Worm (Caenorhabditis elegans): ENCODE data around the gene hrde-1.

hrde-1 gene

ce11 chrIII:4152828-4153227 lies 23.1 kb downstream of the hrde-1 start:
- TF ChIP-seq elt-2 (tag; optimal IDR thresholded peaks at IDR 0.05) (no peak), R02D3.7 (tag; optimal IDR thresholded peaks at IDR 0.05) (no peak), ZK546.5 (tag; optimal IDR thresholded peaks at IDR 0.05) (no peak), ztf-11 (tag; optimal IDR thresholded peaks at IDR 0.05) (no peak), ama-1 (optimal IDR thresholded peaks at IDR 0.05) (peak; percentile 68)

DNA sequence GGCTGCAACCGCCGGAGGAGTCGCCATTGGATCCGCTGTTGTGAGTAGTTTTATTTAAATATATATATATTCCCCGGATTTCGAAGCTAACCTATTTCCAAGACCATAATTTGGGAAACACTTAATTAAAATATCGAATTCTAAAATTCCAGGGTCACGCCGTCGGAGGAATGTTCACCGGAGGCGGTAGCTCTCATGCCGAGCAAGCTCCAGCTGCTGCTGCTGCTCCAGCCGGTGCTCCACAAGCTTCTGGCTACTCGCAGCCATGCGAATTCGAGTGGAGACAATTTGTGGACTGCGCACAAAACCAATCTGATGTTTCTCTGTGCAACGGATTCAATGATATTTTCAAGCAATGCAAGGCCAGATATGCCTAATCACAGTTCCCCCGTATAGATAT lies 23.6 kb downstream of the hrde-1 start:
- TF ChIP-seq ZK546.5 (tag; optimal IDR thresholded peaks at IDR 0.05) (no peak), sea-2 (GFP tag; optimal IDR thresholded peaks at IDR 0.05) (no peak), mml-1 (tag; optimal IDR thresholded peaks at IDR 0.05) (no peak), lin-39 (tag; optimal IDR thresholded peaks at IDR 0.05) (no peak), nhr-77 (tag; optimal IDR thresholded peaks at IDR 0.05) (no peak)

DNA sequence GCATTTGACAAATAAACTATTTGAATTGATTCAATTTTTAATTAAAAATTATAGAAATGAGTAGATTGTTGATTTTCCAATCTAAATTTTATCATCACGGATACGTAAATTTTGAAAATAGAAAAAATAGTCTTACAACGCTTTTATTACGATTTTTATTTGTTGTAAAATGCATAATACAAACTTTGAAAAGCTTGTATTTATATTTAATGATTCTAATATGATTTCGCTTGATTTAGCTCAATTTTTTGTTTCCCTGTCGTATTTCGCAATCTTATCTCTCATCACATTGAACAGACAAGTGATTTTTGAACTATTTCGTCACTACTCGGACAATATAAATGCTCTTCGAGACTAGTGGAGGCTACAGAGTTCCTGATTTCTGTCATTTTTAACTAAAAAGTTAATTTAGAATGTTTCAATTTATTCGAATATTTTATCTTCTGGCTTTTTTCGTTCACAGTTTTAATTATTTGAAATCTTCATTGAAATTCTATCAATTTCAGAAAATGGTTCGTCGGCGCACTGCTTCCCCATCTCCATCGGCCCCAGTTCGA lies 24.3 kb downstream of the hrde-1 start, which contains the start of the genes wht-3 and har-1:
Gene wht-3 (minus strand): TSS at position 51 of the 557 bp plus-strand sequence.
Gene har-1 (plus strand): TSS at position 507 of the 557 bp plus-strand sequence.
- TF ChIP-seq elt-2 (tag; optimal IDR thresholded peaks at IDR 0.05) (peak; percentile 27), nhr-67 (tag; optimal IDR thresholded peaks at IDR 0.05) (no peak), pha-4 (tag; optimal IDR thresholded peaks at IDR 0.05) (peak; percentile 7)

- TF ChIP-seq lsy-12 (tag; optimal IDR thresholded peaks at IDR 0.05) (peak; percentile 56), nfya-1 (tag; optimal IDR thresholded peaks at IDR 0.05; ENCODE audit: insufficient read depth) (peak; percentile 93), unc-62 (GFP tag; optimal IDR thresholded peaks at IDR 0.05) (no peak), ztf-4 (tag; optimal IDR thresholded peaks at IDR 0.05) (no peak), fos-1 (tag; optimal IDR thresholded peaks at IDR 0.05) (no peak), fkh-2 (tag; optimal IDR thresholded peaks at IDR 0.05) (no peak), eor-1 (tag; optimal IDR thresholded peaks at IDR 0.05) (no peak), ZK546.5 (tag; optimal IDR thresholded peaks at IDR 0.05) (no peak), egl-27 (tag; optimal IDR thresholded peaks at IDR 0.05) (no peak), daf-12 (tag; optimal IDR thresholded peaks at IDR 0.05) (no peak), elt-1 (tag; optimal IDR thresholded peaks at IDR 0.05) (no peak), nhr-25 (tag; optimal IDR thresholded peaks at IDR 0.05) (peak; percentile 63), ceh-82 (tag; optimal IDR thresholded peaks at IDR 0.05) (no peak), ama-1 (optimal IDR thresholded peaks at IDR 0.05) (no peak), ceh-28 (tag; optimal IDR thresholded peaks at IDR 0.05) (no peak), lin-15B (tag; optimal IDR thresholded peaks at IDR 0.05) (peak; percentile 64), nhr-237 (tag; optimal IDR thresholded peaks at IDR 0.05) (no peak), pha-4 (tag; optimal IDR thresholded peaks at IDR 0.05) (peak; percentile 84), lin-39 (tag; optimal IDR thresholded peaks at IDR 0.05) (peak; percentile 63), nhr-76 (tag; optimal IDR thresholded peaks at IDR 0.05) (no peak), fkh-10 (GFP tag; optimal IDR thresholded peaks at IDR 0.05) (no peak), mdl-1 (tag; optimal IDR thresholded peaks at IDR 0.05) (no peak), nhr-77 (tag; optimal IDR thresholded peaks at IDR 0.05) (no peak), nhr-11 (tag; optimal IDR thresholded peaks at IDR 0.05) (no peak), nhr-12 (tag; optimal IDR thresholded peaks at IDR 0.05) (no peak), elt-3 (tag; optimal IDR thresholded peaks at IDR 0.05) (no peak), aly-2 (tag; optimal IDR thresholded peaks at IDR 0.05) (no peak), elt-2 (tag; optimal IDR thresholded peaks at IDR 0.05) (peak; percentile 62), ceh-16 (tag; optimal IDR thresholded peaks at IDR 0.05) (no peak), nhr-43 (tag; optimal IDR thresholded peaks at IDR 0.05; ENCODE audit: poor library complexity, severe bottlenecking) (peak; percentile 29), unc-39 (tag; optimal IDR thresholded peaks at IDR 0.05) (no peak), egl-5 (tag; optimal IDR thresholded peaks at IDR 0.05) (no peak), nhr-23 (tag; optimal IDR thresholded peaks at IDR 0.05) (peak; percentile 64), mml-1 (tag; optimal IDR thresholded peaks at IDR 0.05) (no peak), snpc-4 (tag; optimal IDR thresholded peaks at IDR 0.05) (peak; percentile 66), pqm-1 (tag; optimal IDR thresholded peaks at IDR 0.05) (peak; percentile 43), ztf-11 (tag; optimal IDR thresholded peaks at IDR 0.05) (no peak), R02D3.7 (tag; optimal IDR thresholded peaks at IDR 0.05) (peak; percentile 35), nhr-67 (tag; optimal IDR thresholded peaks at IDR 0.05) (no peak), jun-1 (tag; optimal IDR thresholded peaks at IDR 0.05) (peak; percentile 27), skn-1 (tag; optimal IDR thresholded peaks at IDR 0.05) (peak; percentile 88), sea-2 (GFP tag; optimal IDR thresholded peaks at IDR 0.05) (no peak), zag-1 (tag; optimal IDR thresholded peaks at IDR 0.05) (no peak), nhr-28 (tag; optimal IDR thresholded peaks at IDR 0.05) (no peak), hmg-11 (tag; optimal IDR thresholded peaks at IDR 0.05) (peak; percentile 28), ceh-9 (tag; optimal IDR thresholded peaks at IDR 0.05) (no peak)
These were observed 25.0 kb downstream of the hrde-1 start for ce11 chrIII:4150919-4151318.

Measured in whole organism, L3 larva.